Worm (Caenorhabditis elegans) whole organism, midembryonic: ENCODE data around the gene ZK1055.4.
"Not testable (repeated sequence)": the region's sequence is repeated elsewhere in the genome, so short reads cannot be mapped to it uniquely, and the experiment has no call there.

Experiments used
- ref-1 ChIP-seq: fragments of 200-800 bp; sonication (Bioruptor generic); conservative IDR thresholded peaks from 2 replicates; pipeline ENCODE4 v1.3.6; 2022; ENCODE audit warnings: missing genetic modification reagents, missing genetic modification characterization, missing compliant biosample characterization
- ztf-23 ChIP-seq: fragments of 200-800 bp; sonication (Bioruptor generic); IDR thresholded peaks from 2 replicates; pipeline ENCODE4 v1.3.6; 2022; ENCODE audit warnings: missing genetic modification reagents, missing genetic modification characterization, missing compliant biosample characterization
- ztf-29 ChIP-seq: fragments of 200-800 bp; sonication (Bioruptor generic); IDR thresholded peaks from 2 replicates; pipeline ENCODE4 v1.3.6; 2022; ENCODE audit warnings: missing genetic modification reagents, missing genetic modification characterization, missing compliant biosample characterization

DNA sequence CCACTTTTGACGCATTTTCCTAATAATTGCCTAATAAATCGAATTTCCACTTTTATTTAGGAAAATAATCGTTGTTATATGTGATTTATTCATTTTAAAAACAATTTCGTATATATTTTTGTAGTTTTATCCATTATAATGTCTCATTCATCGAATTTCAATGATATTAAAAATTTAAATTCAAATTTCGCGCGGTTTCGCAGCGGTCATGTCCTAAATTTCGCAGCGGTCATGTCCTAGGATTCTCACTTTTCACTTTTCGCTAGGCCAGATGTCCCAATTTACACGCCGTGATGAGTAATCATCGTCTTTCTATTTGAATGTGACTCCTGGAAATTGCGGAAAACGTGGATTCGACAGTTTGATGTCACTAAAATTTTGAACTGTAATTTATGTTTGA lies at the start of gene ZK1055.4:
- TF ChIP-seq ztf-29, ref-1, ztf-23 (GFP tag; lab: Robert Waterston, UW): not testable (repeated sequence)
